Fruit fly (Drosophila melanogaster) whole organism, embryonic: ENCODE measurements around the gene CG15528.

ENCODE experiments used
- ATbp ChIP-seq: fragments of 200-800 bp; sonication (Bioruptor generic); optimal IDR thresholded peaks from 2 replicates; lab custom pipeline; 2017; ENCODE audit warnings: missing biosample characterization, mild to moderate bottlenecking, missing genetic modification characterization, missing genetic modification reagents
- Ada2b ChIP-seq: fragments of 200-800 bp; sonication (Bioruptor generic); IDR thresholded peaks from 2 replicates; pipeline ENCODE4 v1.3.6; 2022; ENCODE audit warnings: missing biosample characterization, missing genetic modification characterization
- Aef1 ChIP-seq: fragments of 200-800 bp; sonication (Bioruptor generic); IDR thresholded peaks from 3 replicates; pipeline ENCODE4 v1.3.6; 2022; ENCODE audit warnings: missing biosample characterization, missing genetic modification characterization
- Asciz ChIP-seq: fragments of 200-800 bp; sonication (Bioruptor generic); optimal IDR thresholded peaks from 2 replicates; lab custom pipeline; 2017; ENCODE audit warnings: missing biosample characterization, mild to moderate bottlenecking, missing genetic modification characterization, missing genetic modification reagents
- C15 ChIP-seq: fragments of 200-800 bp; sonication (Bioruptor generic); IDR thresholded peaks from 3 replicates; pipeline ENCODE4 v1.3.6; 2022; ENCODE audit warnings: missing biosample characterization, missing genetic modification characterization
- CG10267 ChIP-seq: fragments of 200-800 bp; sonication (Bioruptor generic); optimal IDR thresholded peaks from 2 replicates; lab custom pipeline; 2018; ENCODE audit warnings: missing biosample characterization, mild to moderate bottlenecking, missing genetic modification characterization, moderate library complexity
- CG12769 ChIP-seq: fragments of 200-800 bp; sonication (Bioruptor generic); optimal IDR thresholded peaks from 2 replicates; lab custom pipeline; 2019; ENCODE audit warnings: missing biosample characterization, mild to moderate bottlenecking, missing genetic modification characterization, moderate library complexity
- CG13287 ChIP-seq: fragments of 200-800 bp; sonication (Bioruptor generic); IDR thresholded peaks from 2 replicates; pipeline ENCODE4 v1.3.6; 2022; ENCODE audit warnings: missing biosample characterization, missing genetic modification characterization; ENCODE audit not compliant: partially characterized antibody
- CG1603 ChIP-seq: fragments of 200-800 bp; sonication (Bioruptor generic); optimal IDR thresholded peaks from 2 replicates; lab custom pipeline; 2019; ENCODE audit warnings: missing biosample characterization, mild to moderate bottlenecking, missing genetic modification characterization, moderate library complexity
- CG17568 ChIP-seq: fragments of 200-800 bp; sonication (Bioruptor generic); optimal IDR thresholded peaks from 2 replicates; lab custom pipeline; 2018; ENCODE audit warnings: missing biosample characterization, mild to moderate bottlenecking, missing genetic modification characterization, moderate library complexity
- CG18011 ChIP-seq: fragments of 200-800 bp; sonication (Bioruptor generic); optimal IDR thresholded peaks from 2 replicates; lab custom pipeline; 2017; ENCODE audit warnings: missing biosample characterization, missing genetic modification characterization, mild to moderate bottlenecking, moderate library complexity, missing genotype
- CG18476 ChIP-seq: fragments of 200-800 bp; sonication (Bioruptor generic); optimal IDR thresholded peaks from 2 replicates; lab custom pipeline; 2016; ENCODE audit warnings: missing biosample characterization, mild to moderate bottlenecking, missing genetic modification characterization
- CG18599 ChIP-seq: fragments of 200-800 bp; sonication (Bioruptor generic); optimal IDR thresholded peaks from 3 replicates; lab custom pipeline; 2017; ENCODE audit warnings: missing biosample characterization, missing genetic modification characterization, mild to moderate bottlenecking, moderate library complexity, missing genetic modification reagents
- CG3065 ChIP-seq: fragments of 200-800 bp; sonication (Bioruptor generic); optimal IDR thresholded peaks from 2 replicates; lab custom pipeline; 2016; ENCODE audit warnings: missing biosample characterization, missing genetic modification characterization
- CG31388 ChIP-seq: fragments of 200-800 bp; sonication (Bioruptor generic); optimal IDR thresholded peaks from 2 replicates; lab custom pipeline; 2016; ENCODE audit warnings: missing biosample characterization, missing genetic modification characterization
- CG3838 ChIP-seq: fragments of 200-800 bp; sonication (Bioruptor generic); optimal IDR thresholded peaks from 3 replicates; lab custom pipeline; 2016; ENCODE audit warnings: missing biosample characterization, missing genetic modification characterization
- CG42726 ChIP-seq: fragments of 200-800 bp; sonication (Bioruptor generic); IDR thresholded peaks from 2 replicates; pipeline ENCODE4 v1.3.6; 2022; ENCODE audit warnings: missing biosample characterization, missing genetic modification characterization; ENCODE audit not compliant: partially characterized antibody
- CG4854 ChIP-seq: fragments of 200-800 bp; sonication (Bioruptor generic); optimal IDR thresholded peaks from 2 replicates; lab custom pipeline; 2016; ENCODE audit warnings: missing biosample characterization, missing genetic modification characterization, inconsistent platforms
- CG8281 ChIP-seq: fragments of 200-800 bp; sonication (Bioruptor generic); optimal IDR thresholded peaks from 2 replicates; lab custom pipeline; 2018; ENCODE audit warnings: missing biosample characterization, mild to moderate bottlenecking, missing genetic modification characterization, moderate library complexity
- CG8290 ChIP-seq, 3 experiments: fragments of 200-800 bp; sonication (Bioruptor generic); optimal IDR thresholded peaks; 2 replicates each; lab custom pipeline; 2016 to 2019; ENCODE audit warnings: missing biosample characterization in 3 of 3, missing genetic modification characterization in 3 of 3, mild to moderate bottlenecking in 2 of 3, moderate library complexity in 1 of 3
- CG9727 ChIP-seq: fragments of 200-800 bp; sonication (Bioruptor generic); optimal IDR thresholded peaks from 3 replicates; lab custom pipeline; 2017; ENCODE audit warnings: missing biosample characterization, mild to moderate bottlenecking, missing genetic modification characterization
- CG9817 ChIP-seq: fragments of 200-800 bp; sonication (Bioruptor generic); optimal IDR thresholded peaks from 2 replicates; lab custom pipeline; 2018; ENCODE audit warnings: missing biosample characterization, mild to moderate bottlenecking, missing genetic modification characterization, moderate library complexity
- Ets65A ChIP-seq: fragments of 200-800 bp; sonication (Bioruptor generic); peaks from one replicate; lab custom pipeline; 2016; ENCODE audit warnings: missing biosample characterization, missing genetic modification characterization
- Fer1 ChIP-seq: fragments of 200-800 bp; sonication (Bioruptor generic); optimal IDR thresholded peaks from 2 replicates; lab custom pipeline; 2017; ENCODE audit warnings: missing biosample characterization, mild to moderate bottlenecking, missing genetic modification characterization
- GATAe ChIP-seq: fragments of 200-800 bp; sonication (Bioruptor generic); conservative IDR thresholded peaks from 2 replicates; pipeline ENCODE4 v1.3.6; 2022; ENCODE audit warnings: missing biosample characterization, missing genetic modification characterization
- Med ChIP-seq: fragments of 200-800 bp; sonication (Bioruptor generic); peaks from one replicate; lab custom pipeline; 2016; ENCODE audit warnings: missing biosample characterization, missing genetic modification characterization, mild to moderate bottlenecking, inconsistent platforms, moderate library complexity
- NC2β ChIP-seq: fragments of 200-800 bp; sonication (Bioruptor generic); optimal IDR thresholded peaks from 2 replicates; lab custom pipeline; 2016; ENCODE audit warnings: missing biosample characterization, missing genetic modification characterization
- Nf-YA ChIP-seq: fragments of 200-800 bp; sonication (Bioruptor generic); IDR thresholded peaks from 2 replicates; pipeline ENCODE4 v1.3.6; 2022; ENCODE audit warnings: missing biosample characterization, missing genetic modification characterization
- Pdp1 ChIP-seq, 2 experiments: fragments of 200-800 bp; sonication (Bioruptor generic); optimal IDR thresholded peaks; 3 replicates each; lab custom pipeline; 2016; ENCODE audit warnings: missing biosample characterization in 2 of 2, missing genetic modification characterization in 2 of 2, mild to moderate bottlenecking in 1 of 2, moderate library complexity in 1 of 2
- ac ChIP-seq: fragments of 200-800 bp; sonication (Bioruptor generic); optimal IDR thresholded peaks from 3 replicates; lab custom pipeline; 2017; ENCODE audit warnings: missing biosample characterization, mild to moderate bottlenecking, missing genetic modification characterization
- bcd ChIP-seq: fragments of 200-800 bp; sonication (Bioruptor generic); optimal IDR thresholded peaks from 2 replicates; lab custom pipeline; 2017; ENCODE audit warnings: missing biosample characterization, mild to moderate bottlenecking, missing genetic modification characterization
- crol ChIP-seq: fragments of 200-800 bp; sonication (Bioruptor generic); IDR thresholded peaks from 2 replicates; pipeline ENCODE4 v1.3.6; 2022; ENCODE audit warnings: missing biosample characterization, missing genetic modification characterization
- cwo ChIP-seq: fragments of 200-800 bp; sonication (Bioruptor generic); optimal IDR thresholded peaks from 3 replicates; lab custom pipeline; 2017; ENCODE audit warnings: missing biosample characterization, missing genetic modification characterization, mild to moderate bottlenecking, moderate library complexity, missing genetic modification reagents
- dan ChIP-seq: fragments of 200-800 bp; sonication (Bioruptor generic); IDR thresholded peaks from 2 replicates; pipeline ENCODE4 v1.3.6; 2022; ENCODE audit warnings: missing biosample characterization, missing genetic modification characterization
- dpn ChIP-seq, 2 experiments: fragments of 200-800 bp; sonication (Bioruptor generic); optimal IDR thresholded peaks; 3 replicates each; lab custom pipeline; 2016; ENCODE audit warnings: missing biosample characterization in 2 of 2, missing genetic modification characterization in 2 of 2
- exex ChIP-seq: fragments of 200-800 bp; sonication (Bioruptor generic); optimal IDR thresholded peaks from 4 replicates; lab custom pipeline; 2018; ENCODE audit warnings: missing biosample characterization, mild to moderate bottlenecking, missing genetic modification characterization, moderate library complexity
- eyg ChIP-seq: fragments of 200-800 bp; sonication (Bioruptor generic); optimal IDR thresholded peaks from 3 replicates; lab custom pipeline; 2016; ENCODE audit warnings: missing biosample characterization, missing genetic modification characterization
- fd96Cb ChIP-seq: fragments of 200-800 bp; sonication (Bioruptor generic); optimal IDR thresholded peaks from 2 replicates; lab custom pipeline; 2018; ENCODE audit warnings: missing biosample characterization, mild to moderate bottlenecking, missing genetic modification characterization, moderate library complexity
- grn ChIP-seq: fragments of 200-800 bp; sonication (Bioruptor generic); optimal IDR thresholded peaks from 3 replicates; lab custom pipeline; 2017; ENCODE audit warnings: missing biosample characterization, missing genetic modification characterization
- hkb ChIP-seq, 2 experiments: fragments of 200-800 bp in 1 of 2; fragments of >200 bp in 1 of 2; sonication (Bioruptor generic) in 1 of 2; IDR thresholded peaks in 1 of 2; optimal IDR thresholded peaks in 1 of 2; 2 replicates each; pipeline versions ENCODE4 v1.3.6 to Lab custom; 2017 to 2022; ENCODE audit warnings: missing biosample characterization in 1 of 2, missing genetic modification characterization in 1 of 2
- lab ChIP-seq: fragments of 200-800 bp; sonication (Bioruptor generic); optimal IDR thresholded peaks from 3 replicates; lab custom pipeline; 2017; ENCODE audit warnings: missing biosample characterization, missing genetic modification characterization, mild to moderate bottlenecking, moderate library complexity, missing genetic modification reagents
- mirr ChIP-seq: fragments of 200-800 bp; sonication (Bioruptor generic); optimal IDR thresholded peaks from 3 replicates; lab custom pipeline; 2018; ENCODE audit warnings: missing biosample characterization, mild to moderate bottlenecking, missing genetic modification characterization
- mld ChIP-seq: fragments of 200-800 bp; sonication (Bioruptor generic); IDR thresholded peaks from 3 replicates; pipeline ENCODE4 v1.3.6; 2022; ENCODE audit warnings: missing biosample characterization, missing genetic modification characterization; ENCODE audit not compliant: partially characterized antibody
- peb ChIP-seq: fragments of 200-800 bp; sonication (Bioruptor generic); IDR thresholded peaks from 2 replicates; pipeline ENCODE4 v1.3.6; 2022; ENCODE audit warnings: missing biosample characterization, missing genetic modification characterization
- sens ChIP-seq: fragments of 200-800 bp; sonication (Bioruptor generic); peaks from one replicate; lab custom pipeline; 2016; ENCODE audit warnings: missing biosample characterization, missing genetic modification characterization
- sqz ChIP-seq: fragments of 200-800 bp; sonication (Bioruptor generic); optimal IDR thresholded peaks from 3 replicates; lab custom pipeline; 2018; ENCODE audit warnings: missing biosample characterization, mild to moderate bottlenecking, missing genetic modification characterization
- sug ChIP-seq: fragments of 200-800 bp; optimal IDR thresholded peaks from 2 replicates; lab custom pipeline; 2019; ENCODE audit warnings: missing biosample characterization, mild to moderate bottlenecking, missing genetic modification characterization, moderate library complexity
- toy ChIP-seq: fragments of 200-800 bp; sonication (Bioruptor generic); IDR thresholded peaks from 2 replicates; pipeline ENCODE4 v1.3.6; 2022; ENCODE audit warnings: missing biosample characterization, missing genetic modification characterization
- trem ChIP-seq: fragments of 200-800 bp; optimal IDR thresholded peaks from 3 replicates; lab custom pipeline; 2019; ENCODE audit warnings: missing biosample characterization, mild to moderate bottlenecking, missing genetic modification characterization, moderate library complexity
- ttk ChIP-seq: fragments of 200-800 bp; sonication (Bioruptor generic); IDR thresholded peaks from 2 replicates; pipeline ENCODE4 v2.1.2; 2022; ENCODE audit warnings: missing biosample characterization, missing genetic modification characterization

The CG15528 gene

DNA sequence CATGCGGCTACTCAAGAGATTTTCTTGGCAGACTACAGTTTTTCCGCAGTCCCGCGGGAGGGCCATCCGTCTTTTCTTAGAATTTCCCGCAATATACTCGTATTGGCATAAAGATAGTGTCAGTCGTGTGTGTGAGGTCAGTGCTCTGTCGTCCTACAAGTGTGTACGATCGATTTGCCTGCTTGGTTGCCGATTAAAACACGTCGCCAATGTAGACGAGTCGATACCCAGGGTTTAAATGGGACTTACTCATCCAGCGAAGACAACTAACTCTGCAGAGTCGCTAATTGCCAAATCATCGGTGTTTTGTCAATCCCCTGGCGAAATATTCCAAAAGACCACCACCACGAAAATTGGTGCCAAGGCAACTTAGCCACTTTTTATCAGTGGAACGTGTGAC, 14.1 kb upstream of the CG15528 start:
- TF ChIP-seq dan (GFP tag; lab: Robert Waterston, UW) (no peak), CG4854 (GFP tag; lab: Kevin White, UChicago) (no peak), CG18011 (no peak), ttk (no peak), CG3065 (GFP tag; lab: Kevin White, UChicago) (no peak), Ets65A (GFP tag; lab: Kevin White, UChicago) (peak; percentile 3), CG18476 (GFP tag; lab: Kevin White, UChicago) (no peak), toy (GFP tag; lab: Robert Waterston, UW) (no peak), cwo (no peak), bcd (no peak), Med (GFP tag; lab: Kevin White, UChicago) (peak; percentile 23), ac (GFP tag; lab: Kevin White, UChicago) (no peak), CG3838 (GFP tag; lab: Kevin White, UChicago) (no peak), mld (GFP tag; lab: Robert Waterston, UW) (no peak), CG13287 (no peak), Nf-YA (GFP tag; lab: Robert Waterston, UW) (no peak), Ada2b (GFP tag; lab: Robert Waterston, UW) (no peak), dpn (GFP tag; optimal IDR thresholded peaks at IDR 0.05; lab: Kevin White, UChicago) (no peak), CG8281 (tag; lab: Kevin White, UChicago) (no peak), sqz (no peak), CG12769 (tag; lab: Kevin White, UChicago) (peak; percentile 33), Aef1 (no peak), Fer1 (GFP tag; lab: Kevin White, UChicago) (no peak), eyg (GFP tag; lab: Kevin White, UChicago) (no peak), CG17568 (no peak), CG9817 (tag; lab: Kevin White, UChicago) (no peak)
- TF ChIP-seq, all 482 proteins: peak for 3

DNA sequence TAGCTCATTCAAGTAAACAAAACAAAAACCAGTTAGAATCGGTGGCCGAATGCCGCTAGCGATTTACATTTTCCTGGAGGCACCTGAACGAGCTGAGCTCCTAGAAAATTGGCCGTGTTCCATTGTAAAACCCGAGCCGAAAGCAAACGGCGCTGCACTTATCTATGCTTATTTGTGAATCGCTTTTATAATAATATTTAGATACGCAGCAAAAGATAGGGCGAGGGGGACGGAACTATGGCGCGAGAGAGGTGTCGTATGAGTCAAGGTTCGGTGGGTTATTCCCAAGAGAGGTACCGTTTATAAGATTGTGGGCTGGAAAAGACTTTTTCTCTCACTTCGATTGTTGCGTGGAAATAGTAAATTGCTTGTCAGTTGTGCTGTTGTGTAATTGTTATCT, 11.8 kb upstream of the CG15528 start:
- TF ChIP-seq CG9727 (GFP tag; lab: Kevin White, UChicago) (no peak), sens (GFP tag; lab: Kevin White, UChicago) (peak; percentile 68), GATAe (GFP tag; lab: Robert Waterston, UW) (peak; percentile 51), CG18599 (GFP tag; lab: Kevin White, UChicago) (peak; percentile 41), Asciz (GFP tag; lab: Kevin White, UChicago) (no peak), C15 (GFP tag; lab: Robert Waterston, UW) (no peak), CG42726 (GFP tag; lab: Robert Waterston, UW) (no peak), Ets65A (GFP tag; lab: Kevin White, UChicago) (no peak), peb (no peak), lab (GFP tag; lab: Kevin White, UChicago) (peak; percentile 33), NC2β (no peak), CG10267 (no peak), exex (peak; percentile 61), CG8290 (GFP tag; optimal IDR thresholded peaks at IDR 0.05; lab: Kevin White, UChicago) (no peak), CG8290 (tag; optimal IDR thresholded peaks at IDR 0.05; lab: Kevin White, UChicago) (peak in 1 of 2 experiments; percentile 6), sug (tag; lab: Kevin White, UChicago) (peak; percentile 78), Pdp1 (GFP tag; optimal IDR thresholded peaks at IDR 0.05; lab: Kevin White, UChicago) (peak in 1 of 2 experiments; percentile 43), CG1603 (peak; percentile 2), fd96Cb (tag; lab: Kevin White, UChicago) (no peak), trem (tag; lab: Kevin White, UChicago) (no peak), CG31388 (GFP tag; lab: Kevin White, UChicago) (no peak), crol (GFP tag; lab: Robert Waterston, UW) (0 out of 2 replicates have a peak, but pooled peaks have one; percentile 39), ATbp (GFP tag; lab: Kevin White, UChicago) (peak; percentile 4), mirr (GFP tag; lab: Kevin White, UChicago) (peak; percentile 39), grn (GFP tag; lab: Kevin White, UChicago) (peak; percentile 31), hkb (optimal IDR thresholded peaks at IDR 0.05; lab: Kevin White, UChicago) (no peak), hkb (GFP tag; IDR thresholded peaks at IDR 0.05; lab: Robert Waterston, UW) (no peak)
